Worm (Caenorhabditis elegans) whole organism, late embryonic: Measurements from ENCODE around the gene T21D12.7.

ENCODE experiments used
- Y22D7AL.16 ChIP-seq: sonication (generic microtip); optimal IDR thresholded peaks from 2 replicates; lab custom pipeline; 2016; ENCODE audit warnings: missing genetic modification characterization, missing compliant biosample characterization
- ama-1 ChIP-seq: fragments of 150-350 bp; optimal IDR thresholded peaks from 2 replicates; lab custom pipeline; 2014
- ceh-31 ChIP-seq: sonication (generic microtip); optimal IDR thresholded peaks from 2 replicates; lab custom pipeline; 2016; ENCODE audit warnings: missing genetic modification characterization, missing compliant biosample characterization
- ceh-34 ChIP-seq: sonication (generic microtip); optimal IDR thresholded peaks from 2 replicates; lab custom pipeline; 2016; ENCODE audit warnings: mild to moderate bottlenecking, missing genetic modification characterization, missing compliant biosample characterization
- che-1 ChIP-seq: sonication (generic microtip); optimal IDR thresholded peaks from 2 replicates; lab custom pipeline; 2016; ENCODE audit warnings: mild to moderate bottlenecking, missing genetic modification characterization, missing compliant biosample characterization
- fkh-10 ChIP-seq: fragments of 150-350 bp; optimal IDR thresholded peaks from 2 replicates; lab custom pipeline; 2014; ENCODE audit warnings: missing biosample characterization, missing genetic modification reagents, missing genetic modification characterization
- nhr-11 ChIP-seq: fragments of 150-350 bp; optimal IDR thresholded peaks from 2 replicates; lab custom pipeline; 2014; ENCODE audit warnings: missing biosample characterization, missing genetic modification characterization
- pha-4 ChIP-seq: fragments of 150-350 bp; optimal IDR thresholded peaks from 2 replicates; lab custom pipeline; 2018; ENCODE audit warnings: missing biosample characterization, missing genetic modification reagents, missing genetic modification characterization
- syd-9 ChIP-seq: sonication (generic microtip); optimal IDR thresholded peaks from 2 replicates; lab custom pipeline; 2016; ENCODE audit warnings: mild to moderate bottlenecking, missing genetic modification characterization, moderate library complexity, missing compliant biosample characterization
- tbx-7 ChIP-seq: sonication (generic microtip); optimal IDR thresholded peaks from 2 replicates; lab custom pipeline; 2016; ENCODE audit warnings: missing genotype, missing genetic modification characterization, missing compliant biosample characterization
- zip-5 ChIP-seq: sonication (generic microtip); optimal IDR thresholded peaks from 2 replicates; lab custom pipeline; 2016; ENCODE audit warnings: missing genetic modification characterization, missing compliant biosample characterization

ce11 chrIV:309526-309925 lies 18.3 kb upstream of the T21D12.7 start:
- TF ChIP-seq pha-4 (tag; lab: Kevin White, UChicago), result no peak
- no peak for TF ChIP-seq zip-5 (tag; lab: Kevin White, UChicago)
- no peak for TF ChIP-seq ama-1 (lab: Kevin White, UChicago)
- TF ChIP-seq syd-9, result no peak
- TF ChIP-seq fkh-10, result no peak
- TF ChIP-seq tbx-7 (tag; lab: Kevin White, UChicago), result no peak
- no peak for TF ChIP-seq ceh-34
- TF ChIP-seq ceh-31, result no peak
- TF ChIP-seq nhr-11, result no peak
- no peak for TF ChIP-seq Y22D7AL.16
- no peak for TF ChIP-seq che-1 (tag; lab: Kevin White, UChicago)
